Worm (Caenorhabditis elegans) whole organism, late embryonic: ENCODE measurements around the gene Y61A9LA.3.

Experiments
- C08G9.2 ChIP-seq: sonication (generic microtip); optimal IDR thresholded peaks from 2 replicates; lab custom pipeline; 2016; ENCODE audit warnings: mild to moderate bottlenecking, missing genetic modification characterization, moderate library complexity, missing compliant biosample characterization
- C38D4.7 ChIP-seq: fragments of 200-800 bp; sonication (Bioruptor generic); optimal IDR thresholded peaks from 2 replicates; lab custom pipeline; 2018; ENCODE audit warnings: mild to moderate bottlenecking, missing genetic modification characterization, moderate library complexity, missing compliant biosample characterization
- F13H6.1 ChIP-seq: sonication (generic microtip); optimal IDR thresholded peaks from 2 replicates; lab custom pipeline; 2016; ENCODE audit warnings: missing genetic modification characterization, missing compliant biosample characterization
- K02D7.2 ChIP-seq: sonication (generic microtip); optimal IDR thresholded peaks from 2 replicates; lab custom pipeline; 2017; ENCODE audit warnings: mild to moderate bottlenecking, missing genetic modification characterization, missing compliant biosample characterization
- K09A11.1 ChIP-seq: sonication (generic microtip); optimal IDR thresholded peaks from 2 replicates; lab custom pipeline; 2017; ENCODE audit warnings: antibody characterized with exemption, mild to moderate bottlenecking, missing genetic modification characterization, missing compliant biosample characterization; ENCODE audit not compliant: insufficient read depth
- Y22D7AL.16 ChIP-seq: sonication (generic microtip); optimal IDR thresholded peaks from 2 replicates; lab custom pipeline; 2016; ENCODE audit warnings: missing genetic modification characterization, missing compliant biosample characterization
- ceh-14 ChIP-seq: sonication (generic microtip); optimal IDR thresholded peaks from 2 replicates; lab custom pipeline; 2016; ENCODE audit warnings: missing genotype, missing genetic modification characterization, missing compliant biosample characterization
- ceh-18 ChIP-seq: sonication (generic microtip); optimal IDR thresholded peaks from 2 replicates; lab custom pipeline; 2016; ENCODE audit warnings: missing genetic modification characterization, missing compliant biosample characterization
- ceh-19 ChIP-seq: fragments of 200-800 bp; sonication (Bioruptor generic); optimal IDR thresholded peaks from 2 replicates; lab custom pipeline; 2018; ENCODE audit warnings: mild to moderate bottlenecking, missing genetic modification characterization, missing compliant biosample characterization
- ceh-2 ChIP-seq: sonication (generic microtip); optimal IDR thresholded peaks from 2 replicates; lab custom pipeline; 2016; ENCODE audit warnings: missing genotype, missing genetic modification characterization, missing compliant biosample characterization
- ceh-30 ChIP-seq: fragments of 150-350 bp; optimal IDR thresholded peaks from 2 replicates; lab custom pipeline; 2014; ENCODE audit warnings: missing biosample characterization, missing genetic modification characterization
- ceh-45 ChIP-seq: fragments of 200-800 bp; sonication (Bioruptor generic); IDR thresholded peaks from 2 replicates; pipeline ENCODE4 v1.3.6; 2022; ENCODE audit warnings: missing genetic modification reagents, missing genetic modification characterization, missing compliant biosample characterization
- ceh-48 ChIP-seq: sonication (generic microtip); optimal IDR thresholded peaks from 2 replicates; lab custom pipeline; 2016; ENCODE audit warnings: missing genetic modification characterization, inconsistent platforms, missing compliant biosample characterization
- ceh-6 ChIP-seq: fragments of 200-800 bp; sonication (Bioruptor generic); optimal IDR thresholded peaks from 2 replicates; lab custom pipeline; 2018; ENCODE audit warnings: mild to moderate bottlenecking, missing genetic modification characterization, missing compliant biosample characterization
- ceh-9 ChIP-seq: sonication (generic microtip); optimal IDR thresholded peaks from 2 replicates; lab custom pipeline; 2016; ENCODE audit warnings: mild to moderate bottlenecking, missing genetic modification characterization, inconsistent platforms, missing compliant biosample characterization
- che-1 ChIP-seq: sonication (generic microtip); optimal IDR thresholded peaks from 2 replicates; lab custom pipeline; 2016; ENCODE audit warnings: mild to moderate bottlenecking, missing genetic modification characterization, missing compliant biosample characterization
- dmd-4 ChIP-seq: sonication (generic microtip); optimal IDR thresholded peaks from 2 replicates; lab custom pipeline; 2016; ENCODE audit warnings: borderline replicate concordance, missing genetic modification characterization, missing compliant biosample characterization
- dve-1 ChIP-seq: sonication (generic microtip); optimal IDR thresholded peaks from 2 replicates; lab custom pipeline; 2017; ENCODE audit warnings: antibody characterized with exemption, mild to moderate bottlenecking, missing genetic modification characterization, missing compliant biosample characterization
- elt-4 ChIP-seq: sonication (generic microtip); optimal IDR thresholded peaks from 2 replicates; lab custom pipeline; 2016; ENCODE audit warnings: missing genetic modification characterization, missing compliant biosample characterization
- fkh-10 ChIP-seq: fragments of 150-350 bp; optimal IDR thresholded peaks from 2 replicates; lab custom pipeline; 2014; ENCODE audit warnings: missing biosample characterization, missing genetic modification reagents, missing genetic modification characterization
- fkh-6 ChIP-seq: sonication (generic microtip); optimal IDR thresholded peaks from 2 replicates; lab custom pipeline; 2016; ENCODE audit warnings: missing genetic modification characterization, missing compliant biosample characterization
- gmeb-2 ChIP-seq: sonication (generic microtip); optimal IDR thresholded peaks from 2 replicates; lab custom pipeline; 2016; ENCODE audit warnings: missing genetic modification characterization, inconsistent platforms, missing compliant biosample characterization
- hlh-30 ChIP-seq: sonication (generic microtip); optimal IDR thresholded peaks from 2 replicates; lab custom pipeline; 2017; ENCODE audit warnings: antibody characterized with exemption, missing genetic modification characterization, missing compliant biosample characterization; ENCODE audit not compliant: insufficient read depth
- hlh-8 ChIP-seq: sonication (generic microtip); optimal IDR thresholded peaks from 2 replicates; lab custom pipeline; 2016; ENCODE audit warnings: missing genotype, missing genetic modification characterization, missing compliant biosample characterization
- lim-6 ChIP-seq: sonication (generic microtip); optimal IDR thresholded peaks from 2 replicates; lab custom pipeline; 2016; ENCODE audit warnings: missing genetic modification characterization, missing compliant biosample characterization
- mec-3 ChIP-seq: sonication (generic microtip); optimal IDR thresholded peaks from 2 replicates; lab custom pipeline; 2016; ENCODE audit warnings: borderline replicate concordance, missing genetic modification characterization, missing compliant biosample characterization
- nfya-1 ChIP-seq: sonication (generic microtip); optimal IDR thresholded peaks from 2 replicates; lab custom pipeline; 2017; ENCODE audit warnings: missing genetic modification characterization, mild to moderate bottlenecking, missing compliant biosample characterization, antibody characterized with exemption, moderate library complexity
- nhr-232 ChIP-seq: sonication (generic microtip); optimal IDR thresholded peaks from 2 replicates; lab custom pipeline; 2016; ENCODE audit warnings: missing genetic modification characterization, missing compliant biosample characterization
- npax-4 ChIP-seq: sonication (generic microtip); optimal IDR thresholded peaks from 2 replicates; lab custom pipeline; 2016; ENCODE audit warnings: missing genetic modification characterization, missing compliant biosample characterization
- odd-2 ChIP-seq: sonication (generic microtip); optimal IDR thresholded peaks from 2 replicates; lab custom pipeline; 2017; ENCODE audit warnings: antibody characterized with exemption, mild to moderate bottlenecking, missing genetic modification characterization, missing compliant biosample characterization
- pax-1 ChIP-seq: fragments of 150-350 bp; optimal IDR thresholded peaks from 2 replicates; lab custom pipeline; 2014; ENCODE audit warnings: missing biosample characterization, missing genetic modification characterization
- pha-2 ChIP-seq: sonication (generic microtip); optimal IDR thresholded peaks from 2 replicates; lab custom pipeline; 2017; ENCODE audit warnings: mild to moderate bottlenecking, missing genetic modification characterization, missing compliant biosample characterization
- pha-4 ChIP-seq: fragments of 150-350 bp; optimal IDR thresholded peaks from 2 replicates; lab custom pipeline; 2018; ENCODE audit warnings: missing biosample characterization, missing genetic modification reagents, missing genetic modification characterization
- pros-1 ChIP-seq: fragments of 150-350 bp; optimal IDR thresholded peaks from 2 replicates; lab custom pipeline; 2014; ENCODE audit warnings: missing biosample characterization, missing genetic modification reagents, missing genetic modification characterization
- ref-2 ChIP-seq: sonication (generic microtip); optimal IDR thresholded peaks from 2 replicates; lab custom pipeline; 2016; ENCODE audit warnings: missing genetic modification characterization, missing compliant biosample characterization
- rnt-1 ChIP-seq: sonication (generic microtip); optimal IDR thresholded peaks from 2 replicates; lab custom pipeline; 2016; ENCODE audit warnings: missing genetic modification characterization, missing compliant biosample characterization
- sdc-2 ChIP-seq: sonication (generic microtip); optimal IDR thresholded peaks from 2 replicates; lab custom pipeline; 2016; ENCODE audit warnings: missing genotype, missing genetic modification characterization, missing compliant biosample characterization
- sox-4 ChIP-seq: sonication (generic microtip); optimal IDR thresholded peaks from 2 replicates; lab custom pipeline; 2017; ENCODE audit warnings: mild to moderate bottlenecking, missing genetic modification characterization, inconsistent platforms, missing compliant biosample characterization
- tbx-2 ChIP-seq: sonication (generic microtip); optimal IDR thresholded peaks from 2 replicates; lab custom pipeline; 2016; ENCODE audit warnings: missing genetic modification characterization, missing compliant biosample characterization
- tbx-7 ChIP-seq: sonication (generic microtip); optimal IDR thresholded peaks from 2 replicates; lab custom pipeline; 2016; ENCODE audit warnings: missing genotype, missing genetic modification characterization, missing compliant biosample characterization
- ttx-3 ChIP-seq: sonication (generic microtip); optimal IDR thresholded peaks from 2 replicates; lab custom pipeline; 2016; ENCODE audit warnings: missing genetic modification reagents, missing genetic modification characterization, missing compliant biosample characterization
- unc-42 ChIP-seq: sonication (generic microtip); optimal IDR thresholded peaks from 2 replicates; lab custom pipeline; 2016; ENCODE audit warnings: missing genotype, missing genetic modification characterization, missing compliant biosample characterization
- unc-55 ChIP-seq: sonication (generic microtip); optimal IDR thresholded peaks from 2 replicates; lab custom pipeline; 2017; ENCODE audit warnings: missing biosample characterization, missing genetic modification reagents, missing genetic modification characterization
- zip-5 ChIP-seq: sonication (generic microtip); optimal IDR thresholded peaks from 2 replicates; lab custom pipeline; 2016; ENCODE audit warnings: missing genetic modification characterization, missing compliant biosample characterization
- ztf-16 ChIP-seq: sonication (generic microtip); optimal IDR thresholded peaks from 2 replicates; lab custom pipeline; 2017; ENCODE audit warnings: missing genetic modification characterization, missing compliant biosample characterization

Y61A9LA.3 gene

ce11 chrV:4535736-4536135, 35.2 kb upstream of the Y61A9LA.3 start (continued):
- TF ChIP-seq dve-1 (tag; lab: Kevin White, UChicago): no peak

- no peak for TF ChIP-seq npax-4 (tag; lab: Kevin White, UChicago)
- peak; percentile 99 for TF ChIP-seq nfya-1 (tag; lab: Kevin White, UChicago)
These were observed 31.1 kb upstream of the Y61A9LA.3 start for ce11 chrV:4539855-4540254.

DNA sequence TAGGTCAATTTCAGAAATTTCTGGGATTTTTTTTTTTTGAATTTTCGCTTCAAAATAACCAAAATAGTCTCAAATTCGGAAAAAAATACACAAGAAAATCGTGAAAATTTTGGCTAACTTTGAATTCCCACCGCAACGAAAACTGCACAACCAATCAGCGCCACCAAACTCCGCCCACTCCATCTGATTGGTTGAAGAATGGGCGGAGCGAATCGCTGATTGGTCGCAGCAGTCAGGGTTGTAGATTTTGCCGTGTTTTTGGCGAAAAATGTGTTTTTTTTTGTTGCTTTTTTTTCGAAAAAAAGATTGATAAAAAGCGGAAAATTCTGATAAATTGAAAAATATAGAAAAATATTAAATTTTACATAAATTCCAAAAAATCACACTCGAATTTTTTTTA, 24.1 kb upstream of the Y61A9LA.3 start:
- TF ChIP-seq nfya-1 (tag; lab: Kevin White, UChicago) (peak; percentile 90), zip-5 (tag; lab: Kevin White, UChicago) (no peak)

- no peak for TF ChIP-seq ztf-16 (tag; lab: Kevin White, UChicago)
- TF ChIP-seq fkh-10 (GFP tag; lab: Kevin White, UChicago): no peak
- no peak for TF ChIP-seq F13H6.1 (tag; lab: Kevin White, UChicago)
- TF ChIP-seq dve-1 (tag; lab: Kevin White, UChicago): no peak
- no peak for TF ChIP-seq sox-4
- no peak for TF ChIP-seq hlh-30
- TF ChIP-seq K02D7.2 (tag; lab: Kevin White, UChicago): no peak
- no peak for TF ChIP-seq K09A11.1 (tag; lab: Kevin White, UChicago)
- TF ChIP-seq pax-1 (tag; lab: Kevin White, UChicago): no peak
- TF ChIP-seq ceh-18: no peak
- TF ChIP-seq C08G9.2 (tag; lab: Kevin White, UChicago): no peak
- TF ChIP-seq ceh-19: no peak
These were observed 21.7 kb upstream of the Y61A9LA.3 start, which contains the start of gene sos-1 for ce11 chrV:4549191-4549590. Gene sos-1, minus strand, starts transcription at chrV:4549291.

ce11 chrV:4550459-4550858, 20.5 kb upstream of the Y61A9LA.3 start:
- TF ChIP-seq rnt-1 (tag; lab: Kevin White, UChicago) (peak; percentile 64), ceh-9 (tag; lab: Kevin White, UChicago) (no peak), pha-2 (no peak), hlh-8 (tag; lab: Kevin White, UChicago) (no peak), ceh-45 (no peak), pros-1 (tag; lab: Kevin White, UChicago) (no peak), ceh-18 (peak; percentile 63), che-1 (no peak), zip-5 (tag; lab: Kevin White, UChicago) (no peak), unc-55 (GFP tag; lab: Kevin White, UChicago) (peak; percentile 49), unc-42 (tag; lab: Kevin White, UChicago) (no peak), odd-2 (tag; lab: Kevin White, UChicago) (no peak), lim-6 (no peak), dmd-4 (tag; lab: Kevin White, UChicago) (no peak), ceh-2 (tag; lab: Kevin White, UChicago) (no peak), ceh-30 (tag; lab: Kevin White, UChicago) (no peak), pha-4 (no peak), sox-4 (no peak), tbx-2 (tag; lab: Kevin White, UChicago) (peak; percentile 51), C38D4.7 (GFP tag; lab: Kevin White, UChicago) (no peak), elt-4 (tag; lab: Kevin White, UChicago) (no peak), C08G9.2 (tag; lab: Kevin White, UChicago) (no peak), nfya-1 (tag; lab: Kevin White, UChicago) (peak; percentile 33), fkh-6 (no peak), ceh-48 (tag; lab: Kevin White, UChicago) (no peak), sdc-2 (peak; percentile 44), nhr-232 (no peak), ceh-6 (no peak), hlh-30 (no peak), Y22D7AL.16 (no peak), ceh-14 (tag; lab: Kevin White, UChicago) (peak; percentile 1), ttx-3 (no peak), mec-3 (tag; lab: Kevin White, UChicago) (no peak), tbx-7 (tag; lab: Kevin White, UChicago) (no peak), ref-2 (tag; lab: Kevin White, UChicago) (peak; percentile 69), gmeb-2 (tag; lab: Kevin White, UChicago) (no peak)
